Worm (Caenorhabditis elegans) whole organism, midembryonic: ENCODE measurements around the gene C26F1.3.
A peak's percentile ranks its signal among the peaks of the same experiment; 100 is the strongest.

Experiments used
- T22C8.4 ChIP-seq: fragments of 200-800 bp; sonication (Bioruptor generic); IDR thresholded peaks from 2 replicates; pipeline ENCODE4 v1.3.6; 2022; ENCODE audit warnings: missing genetic modification characterization, missing compliant biosample characterization
- cog-1 ChIP-seq: sonication (generic microtip); optimal IDR thresholded peaks from 2 replicates; lab custom pipeline; 2016; ENCODE audit warnings: missing genetic modification characterization, missing compliant biosample characterization
- flt-1 ChIP-seq: fragments of 200-800 bp; sonication (Bioruptor generic); IDR thresholded peaks from 2 replicates; pipeline ENCODE4 v1.3.6; 2022; ENCODE audit warnings: missing genetic modification characterization, missing compliant biosample characterization
- klf-2 ChIP-seq: fragments of 200-800 bp; sonication (Bioruptor generic); conservative IDR thresholded peaks from 2 replicates; pipeline ENCODE4 v1.3.6; 2022; ENCODE audit warnings: missing genetic modification reagents, missing genetic modification characterization, missing compliant biosample characterization
- med-1 ChIP-seq: sonication (generic microtip); optimal IDR thresholded peaks from 2 replicates; lab custom pipeline; 2017; ENCODE audit warnings: missing genetic modification characterization, mild to moderate bottlenecking, missing compliant biosample characterization, antibody characterized with exemption, missing genetic modification reagents; ENCODE audit not compliant: insufficient read depth
- ref-1 ChIP-seq: fragments of 200-800 bp; sonication (Bioruptor generic); conservative IDR thresholded peaks from 2 replicates; pipeline ENCODE4 v1.3.6; 2022; ENCODE audit warnings: missing genetic modification reagents, missing genetic modification characterization, missing compliant biosample characterization
- tab-1 ChIP-seq: fragments of 200-800 bp; sonication (Bioruptor generic); IDR thresholded peaks from 2 replicates; pipeline ENCODE4 v1.3.6; 2022; ENCODE audit warnings: missing genetic modification characterization, missing compliant biosample characterization
- ztf-23 ChIP-seq: fragments of 200-800 bp; sonication (Bioruptor generic); IDR thresholded peaks from 2 replicates; pipeline ENCODE4 v1.3.6; 2022; ENCODE audit warnings: missing genetic modification reagents, missing genetic modification characterization, missing compliant biosample characterization
- ztf-29 ChIP-seq: fragments of 200-800 bp; sonication (Bioruptor generic); IDR thresholded peaks from 2 replicates; pipeline ENCODE4 v1.3.6; 2022; ENCODE audit warnings: missing genetic modification reagents, missing genetic modification characterization, missing compliant biosample characterization

C26F1.3 gene

DNA sequence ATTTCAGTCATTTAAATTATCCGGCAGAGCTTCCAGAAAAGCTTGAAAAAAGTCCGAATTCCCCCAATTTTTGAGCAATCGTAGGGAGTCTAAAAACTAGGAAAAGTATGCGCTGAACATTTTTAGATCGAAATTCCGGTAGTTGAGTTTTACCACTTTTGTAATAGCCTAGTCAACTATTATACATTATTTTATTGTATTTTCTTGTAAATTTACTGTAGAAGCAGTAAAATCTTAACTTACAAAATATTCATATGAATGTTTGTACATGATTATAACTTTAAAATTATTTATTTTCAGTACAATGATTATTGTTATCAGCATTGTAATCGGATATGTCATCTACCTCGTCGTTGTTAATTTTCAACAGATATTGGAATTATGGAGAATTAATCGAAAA, 4.4 kb downstream of the C26F1.3 start, which contains the start of gene cyp-32A1:
Gene cyp-32A1 (plus strand): TSS at position 301 of the 400 bp plus-strand sequence.
- TF ChIP-seq med-1 (GFP tag; lab: Kevin White, UChicago) (no peak), tab-1 (GFP tag; lab: Robert Waterston, UW) (no peak), flt-1 (GFP tag; lab: Robert Waterston, UW) (no peak), cog-1 (tag; lab: Kevin White, UChicago) (no peak), T22C8.4 (GFP tag; lab: Robert Waterston, UW) (no peak), klf-2 (GFP tag; lab: Robert Waterston, UW) (no peak), ztf-23 (GFP tag; lab: Robert Waterston, UW) (no peak), ref-1 (GFP tag; lab: Robert Waterston, UW) (no peak), ztf-29 (GFP tag; lab: Robert Waterston, UW) (no peak)

DNA sequence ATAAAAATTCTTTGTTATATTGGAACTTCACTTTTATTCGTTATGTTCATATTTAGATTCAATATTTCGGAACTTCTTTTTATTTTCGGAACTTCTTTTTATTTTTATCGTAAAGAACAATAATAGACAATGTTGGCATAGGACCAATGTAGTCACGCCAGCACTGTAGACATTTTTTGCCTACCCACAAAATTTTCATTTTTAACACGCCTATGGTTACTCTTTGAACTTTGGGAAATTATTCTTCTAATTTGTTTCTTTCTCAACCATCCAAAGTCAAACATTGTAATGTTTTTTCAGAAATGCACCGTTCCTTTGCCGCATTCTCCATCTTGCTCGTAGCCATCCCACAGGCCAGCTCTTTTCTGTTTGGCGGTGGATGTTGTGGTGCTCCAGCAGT, 8.0 kb downstream of the C26F1.3 start, which contains the start of gene C26F1.1:
Gene C26F1.1 (plus strand): TSS at position 301 of the 400 bp plus-strand sequence.
- TF ChIP-seq cog-1 (tag; lab: Kevin White, UChicago), result no peak
- TF ChIP-seq ztf-29 (GFP tag; lab: Robert Waterston, UW), result no peak

DNA sequence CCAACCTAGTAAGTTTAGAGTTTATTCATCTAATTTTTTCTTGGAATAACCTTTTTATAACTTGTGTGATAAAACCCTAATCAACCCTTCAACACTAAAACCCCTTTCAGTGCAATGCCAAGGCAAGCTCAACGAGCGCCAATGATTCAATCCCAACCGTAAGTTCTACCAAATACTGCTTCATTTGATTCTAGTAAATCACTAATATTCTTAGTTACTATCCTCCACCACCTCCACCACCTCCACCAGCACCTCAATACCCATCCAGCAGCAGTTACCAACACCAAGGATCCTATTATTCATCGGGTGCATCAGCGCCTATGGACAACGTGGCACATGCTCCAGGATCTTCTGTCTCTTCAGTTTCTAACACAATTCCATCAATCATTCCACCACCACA, 8.8 kb downstream of the C26F1.3 start:
- TF ChIP-seq ztf-23 (GFP tag; lab: Robert Waterston, UW), result no peak
- no peak for TF ChIP-seq T22C8.4 (GFP tag; lab: Robert Waterston, UW)
- no peak for TF ChIP-seq med-1 (GFP tag; lab: Kevin White, UChicago)
- TF ChIP-seq cog-1 (tag; lab: Kevin White, UChicago), result no peak
- TF ChIP-seq flt-1 (GFP tag; lab: Robert Waterston, UW), result no peak
- TF ChIP-seq tab-1 (GFP tag; lab: Robert Waterston, UW), result no peak
- no peak for TF ChIP-seq klf-2 (GFP tag; lab: Robert Waterston, UW)
- TF ChIP-seq ref-1 (GFP tag; lab: Robert Waterston, UW), result no peak
- TF ChIP-seq ztf-29 (GFP tag; lab: Robert Waterston, UW), result no peak

DNA sequence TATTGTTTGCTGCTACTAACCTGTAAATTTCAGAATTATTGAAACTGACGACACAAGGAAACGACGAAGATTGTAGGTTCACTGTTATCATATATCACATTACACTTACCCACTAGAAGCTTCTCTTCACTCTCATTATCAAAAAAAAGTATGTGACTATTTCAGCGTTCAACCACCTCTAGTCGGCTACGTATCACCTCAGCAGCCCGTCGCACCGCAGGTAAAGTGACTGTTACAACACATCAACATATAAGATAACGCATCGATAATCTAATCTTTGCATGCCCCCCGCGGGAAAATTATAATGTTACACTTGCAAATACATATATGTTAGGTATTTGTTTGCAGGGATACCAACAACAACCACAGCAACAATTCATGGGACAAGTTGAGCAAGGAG, 9.5 kb downstream of the C26F1.3 start:
- TF ChIP-seq ztf-23 (GFP tag; lab: Robert Waterston, UW), result no peak
- TF ChIP-seq cog-1 (tag; lab: Kevin White, UChicago), result no peak
- no peak for TF ChIP-seq T22C8.4 (GFP tag; lab: Robert Waterston, UW)
- no peak for TF ChIP-seq med-1 (GFP tag; lab: Kevin White, UChicago)
- TF ChIP-seq tab-1 (GFP tag; lab: Robert Waterston, UW), result no peak
- TF ChIP-seq flt-1 (GFP tag; lab: Robert Waterston, UW), result no peak
- no peak for TF ChIP-seq klf-2 (GFP tag; lab: Robert Waterston, UW)

DNA sequence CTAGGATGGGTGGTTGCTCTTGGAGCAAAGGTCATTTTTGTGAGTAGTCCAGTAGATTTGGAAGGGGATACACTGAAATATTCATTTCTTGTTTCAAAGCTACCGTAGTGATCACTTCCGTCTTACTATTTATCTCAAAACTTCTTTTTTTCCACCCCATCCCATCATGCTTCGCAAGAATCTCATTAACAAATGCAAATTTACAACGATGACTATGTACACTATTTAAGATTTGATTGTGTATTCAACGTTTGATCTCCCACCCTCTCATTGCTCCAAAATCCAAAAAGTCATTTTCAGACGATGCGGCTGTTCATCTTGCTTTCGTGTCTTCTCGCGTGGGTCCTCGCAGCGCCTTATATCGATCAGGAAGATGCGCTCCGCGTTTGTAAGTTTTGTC, 16.0 kb downstream of the C26F1.3 start, which contains the start of gene flp-21:
Gene flp-21 (plus strand): TSS at position 301 of the 400 bp plus-strand sequence.
- TF ChIP-seq T22C8.4 (GFP tag; lab: Robert Waterston, UW), result no peak

DNA sequence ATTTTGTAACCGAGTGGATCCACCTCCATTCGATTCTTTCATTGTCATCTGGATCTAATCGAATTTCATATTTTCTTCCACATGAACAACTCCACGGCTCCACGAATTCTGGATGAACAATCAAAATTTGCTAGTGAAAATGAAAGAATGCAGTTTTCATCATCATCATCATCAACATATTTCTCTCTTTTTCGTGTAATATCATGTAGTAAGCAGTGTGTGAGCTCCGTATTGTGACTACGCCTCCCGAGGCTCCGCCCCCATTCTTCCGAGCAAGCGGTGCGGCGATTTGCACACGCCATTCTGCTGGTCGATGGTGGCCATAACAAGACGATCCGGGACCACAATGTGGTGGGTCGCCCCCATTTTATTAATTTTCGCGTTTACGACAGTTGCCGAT, 21.0 kb downstream of the C26F1.3 start, which contains the start of gene ZK742.7:
Gene ZK742.7 (plus strand): TSS at position 301 of the 400 bp plus-strand sequence.
- no peak for TF ChIP-seq cog-1 (tag; lab: Kevin White, UChicago)
- no peak for TF ChIP-seq T22C8.4 (GFP tag; lab: Robert Waterston, UW)
- no peak for TF ChIP-seq ref-1 (GFP tag; lab: Robert Waterston, UW)
- no peak for TF ChIP-seq tab-1 (GFP tag; lab: Robert Waterston, UW)
- no peak for TF ChIP-seq klf-2 (GFP tag; lab: Robert Waterston, UW)
- TF ChIP-seq med-1 (GFP tag; lab: Kevin White, UChicago), result no peak
- TF ChIP-seq ztf-29 (GFP tag; lab: Robert Waterston, UW), result no peak
- no peak for TF ChIP-seq ztf-23 (GFP tag; lab: Robert Waterston, UW)

DNA sequence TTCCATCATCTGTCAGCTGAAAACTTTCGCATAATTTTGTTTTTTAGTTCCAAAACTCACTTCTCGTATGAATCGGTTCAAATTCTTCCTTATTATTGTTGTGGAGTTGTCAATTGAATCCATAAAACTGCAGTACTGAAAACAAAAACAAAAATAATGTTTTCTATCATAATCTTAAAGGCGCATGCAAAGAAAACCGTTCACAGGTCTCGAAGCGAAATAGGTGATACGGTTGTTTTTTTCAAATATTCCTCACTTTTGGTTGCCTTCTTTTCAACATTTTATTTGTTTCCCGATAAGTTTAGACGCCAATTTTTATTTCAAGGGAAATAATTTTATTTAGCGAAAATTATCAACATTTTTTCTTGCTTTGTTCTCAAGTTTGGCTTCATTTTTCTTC, 26.5 kb downstream of the C26F1.3 start:
- no peak for TF ChIP-seq ref-1 (GFP tag; lab: Robert Waterston, UW)
- no peak for TF ChIP-seq T22C8.4 (GFP tag; lab: Robert Waterston, UW)
- no peak for TF ChIP-seq ztf-23 (GFP tag; lab: Robert Waterston, UW)
- TF ChIP-seq klf-2 (GFP tag; lab: Robert Waterston, UW), result no peak
- TF ChIP-seq ztf-29 (GFP tag; lab: Robert Waterston, UW), result no peak
- no peak for TF ChIP-seq med-1 (GFP tag; lab: Kevin White, UChicago)
- no peak for TF ChIP-seq flt-1 (GFP tag; lab: Robert Waterston, UW)
- TF ChIP-seq tab-1 (GFP tag; lab: Robert Waterston, UW), result no peak
- no peak for TF ChIP-seq cog-1 (tag; lab: Kevin White, UChicago)

DNA sequence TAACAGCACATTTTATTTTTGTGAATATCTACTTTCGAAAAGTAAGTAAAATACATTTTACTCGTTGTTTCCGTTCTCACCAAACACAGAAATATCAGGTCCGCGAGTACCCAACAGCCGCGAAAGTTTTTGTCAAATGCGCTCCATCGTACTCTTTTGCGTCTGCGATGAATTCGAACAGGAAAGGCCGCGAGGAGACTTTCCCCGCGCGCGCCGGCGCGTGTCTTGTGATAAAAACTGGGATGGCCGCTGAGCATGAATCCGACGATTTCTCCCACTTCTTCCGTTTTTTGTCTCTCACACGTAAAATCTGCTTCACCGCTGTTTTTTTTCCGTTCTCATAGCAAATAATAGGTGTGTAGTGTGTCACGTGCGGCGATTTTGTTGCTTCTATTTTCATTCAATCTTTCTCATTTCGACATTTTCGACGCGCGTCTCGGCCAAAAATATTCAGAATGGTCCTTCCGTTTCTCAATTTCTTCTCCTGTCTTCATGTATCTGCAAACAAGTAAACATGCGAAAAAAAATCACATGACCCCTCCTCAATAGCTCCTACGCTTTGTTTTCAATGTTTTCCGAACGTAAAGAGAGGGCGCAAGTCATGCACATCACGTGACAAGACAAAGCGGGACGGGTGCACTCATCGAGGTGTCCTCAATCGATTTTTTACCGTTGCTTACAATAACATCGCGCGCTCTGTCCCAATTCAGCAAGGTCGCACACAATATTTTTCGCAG, 27.1 kb downstream of the C26F1.3 start, which contains the start of gene uvs-1:
Gene uvs-1 (minus strand): TSS at position 145 of the 737 bp plus-strand sequence.
- TF ChIP-seq T22C8.4 (GFP tag; lab: Robert Waterston, UW), result 0 out of 2 replicates have a peak, but pooled peaks have one; percentile 33
- no peak for TF ChIP-seq ztf-23 (GFP tag; lab: Robert Waterston, UW)
- TF ChIP-seq med-1 (GFP tag; lab: Kevin White, UChicago), result no peak
- TF ChIP-seq flt-1 (GFP tag; lab: Robert Waterston, UW), result no peak
- TF ChIP-seq ref-1 (GFP tag; lab: Robert Waterston, UW), result no peak
- TF ChIP-seq ztf-29 (GFP tag; lab: Robert Waterston, UW), result no peak

DNA sequence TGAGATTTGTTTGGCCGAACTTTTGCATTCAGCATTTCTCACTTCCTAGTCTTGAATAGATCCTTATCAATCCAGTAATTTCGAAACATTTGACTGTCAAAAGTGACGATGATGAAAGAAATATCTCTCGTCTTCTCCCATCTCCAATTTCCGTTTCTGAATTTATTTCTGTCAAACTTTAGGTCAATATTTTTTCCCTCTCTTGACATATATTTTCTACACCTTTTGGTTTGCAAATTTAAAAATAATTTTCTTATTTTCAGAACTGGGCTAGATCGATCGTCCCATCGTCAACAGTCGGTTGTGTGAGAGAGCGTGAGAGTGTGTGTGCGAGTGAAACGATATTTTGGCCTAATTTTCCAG, 27.7 kb downstream of the C26F1.3 start, which contains the start of gene xpo-1:
Gene xpo-1 (plus strand): TSS at position 264 of the 363 bp plus-strand sequence.
- no peak for TF ChIP-seq med-1 (GFP tag; lab: Kevin White, UChicago)
- TF ChIP-seq flt-1 (GFP tag; lab: Robert Waterston, UW), result 0 out of 2 replicates have a peak, but pooled peaks have one; percentile 23
- no peak for TF ChIP-seq T22C8.4 (GFP tag; lab: Robert Waterston, UW)
- no peak for TF ChIP-seq ref-1 (GFP tag; lab: Robert Waterston, UW)
- TF ChIP-seq klf-2 (GFP tag; lab: Robert Waterston, UW), result no peak
